In genomic region chrX:3866844-3867457, dm6 we compare ENCODE assay signal across 4 fruit fly cellular contexts.
TF ChIP-seq lines count a peak whose summit lies in the region.

No protein-coding gene starts in this region.

- no peak for TF ChIP-seq CTCF in whole organism, embryonic (GFP tag; optimal IDR thresholded peaks at IDR 0.05; lab: Kevin White, UChicago)

TF ChIP-seq in whole organism, embryonic, 481 proteins besides CTCF, POLR2A, EP300 and RAD21 (continues in another document):
- TF ChIP-seq lola (GFP tag; optimal IDR thresholded peaks at IDR 0.05; lab: Kevin White, UChicago) (no peak), Deaf1 (tag; optimal IDR thresholded peaks at IDR 0.05; lab: Kevin White, UChicago) (no peak), jing (GFP tag; optimal IDR thresholded peaks at IDR 0.05; lab: Kevin White, UChicago) (no peak), CG11696 (GFP tag; IDR thresholded peaks at IDR 0.05; lab: Robert Waterston, UW) (no peak), gfzf (GFP tag; optimal IDR thresholded peaks at IDR 0.05; lab: Kevin White, UChicago) (no peak), CG30403 (GFP tag; optimal IDR thresholded peaks at IDR 0.05; lab: Kevin White, UChicago) (peak; percentile 19), otp (GFP tag; IDR thresholded peaks at IDR 0.05; lab: Robert Waterston, UW) (no peak), gt (GFP tag; IDR thresholded peaks at IDR 0.05; lab: Robert Waterston, UW) (no peak), vvl (GFP tag; IDR thresholded peaks at IDR 0.05; lab: Robert Waterston, UW) (no peak), jumu (GFP tag; optimal IDR thresholded peaks at IDR 0.05; lab: Kevin White, UChicago) (no peak), CG11504 (tag; optimal IDR thresholded peaks at IDR 0.05; lab: Kevin White, UChicago) (peak; percentile 42), dati (GFP tag; IDR thresholded peaks at IDR 0.05; lab: Robert Waterston, UW) (no peak), NK7.1 (GFP tag; optimal IDR thresholded peaks at IDR 0.05; lab: Kevin White, UChicago) (no peak), CG34224 (GFP tag; IDR thresholded peaks at IDR 0.05; lab: Robert Waterston, UW; ENCODE audit: partially characterized antibody) (no peak), en (GFP tag; optimal IDR thresholded peaks at IDR 0.05; lab: Kevin White, UChicago) (no peak), tin (GFP tag; optimal IDR thresholded peaks at IDR 0.05; lab: Kevin White, UChicago) (no peak), NC2α (GFP tag; optimal IDR thresholded peaks at IDR 0.05; lab: Kevin White, UChicago) (no peak), CG10321 (GFP tag; IDR thresholded peaks at IDR 0.05; lab: Robert Waterston, UW) (no peak), row (GFP tag; IDR thresholded peaks at IDR 0.05; lab: Robert Waterston, UW) (peak; percentile 28; the same call in 1 of the 3 replicates), CG2120 (GFP tag; optimal IDR thresholded peaks at IDR 0.05; lab: Kevin White, UChicago) (peak; percentile 5), z (GFP tag; IDR thresholded peaks at IDR 0.05; lab: Robert Waterston, UW) (no peak), CG15073 (GFP tag; optimal IDR thresholded peaks at IDR 0.05; lab: Kevin White, UChicago) (no peak), wdn (GFP tag; IDR thresholded peaks at IDR 0.05; lab: Robert Waterston, UW) (no peak), Chrac-16 (GFP tag; optimal IDR thresholded peaks at IDR 0.05; lab: Kevin White, UChicago) (no peak)

TF ChIP-seq in whole organism, prepupa, 60 proteins besides CTCF, POLR2A, EP300 and RAD21 (continues in another document):
- TF ChIP-seq achi (GFP tag; optimal IDR thresholded peaks at IDR 0.05; lab: Kevin White, UChicago) (peak; percentile 57), OdsH (GFP tag; optimal IDR thresholded peaks at IDR 0.05; lab: Kevin White, UChicago) (peak; percentile 61), dac (GFP tag; optimal IDR thresholded peaks at IDR 0.05; lab: Kevin White, UChicago) (no peak), Blimp-1 (GFP tag; optimal IDR thresholded peaks at IDR 0.05; lab: Kevin White, UChicago) (no peak), Eip93F (GFP tag; optimal IDR thresholded peaks at IDR 0.05; lab: Kevin White, UChicago) (no peak), CG3032 (tag; optimal IDR thresholded peaks at IDR 0.05; lab: Kevin White, UChicago) (peak; percentile 45), lz (GFP tag; optimal IDR thresholded peaks at IDR 0.05; lab: Kevin White, UChicago) (peak; percentile 19), CG11294 (GFP tag; IDR thresholded peaks at IDR 0.05; lab: Robert Waterston, UW) (no peak), Met (GFP tag; optimal IDR thresholded peaks at IDR 0.05; lab: Kevin White, UChicago) (peak; percentile 16), Hr4 (GFP tag; optimal IDR thresholded peaks at IDR 0.05; lab: Kevin White, UChicago) (peak; percentile 55), fkh (GFP tag; optimal IDR thresholded peaks at IDR 0.05; lab: Kevin White, UChicago) (no peak), Eip78C (GFP tag; lab: Kevin White, UChicago) (peak; percentile 83), salr (GFP tag; optimal IDR thresholded peaks at IDR 0.05; lab: Kevin White, UChicago) (peak in 1 of 2 experiments; percentile 15), cyc (GFP tag; optimal IDR thresholded peaks at IDR 0.05; lab: Kevin White, UChicago) (no peak), vri (GFP tag; optimal IDR thresholded peaks at IDR 0.05; lab: Kevin White, UChicago) (no peak), CG11902 (GFP tag; optimal IDR thresholded peaks at IDR 0.05; lab: Kevin White, UChicago) (peak; percentile 28), CG6854 (GFP tag; optimal IDR thresholded peaks at IDR 0.05; lab: Kevin White, UChicago) (no peak), CG4318 (GFP tag; optimal IDR thresholded peaks at IDR 0.05; lab: Kevin White, UChicago) (peak; percentile 37), Ets21C (GFP tag; optimal IDR thresholded peaks at IDR 0.05; lab: Kevin White, UChicago) (no peak), Sox14 (GFP tag; optimal IDR thresholded peaks at IDR 0.05; lab: Kevin White, UChicago) (peak; percentile 51), CG10669 (GFP tag; optimal IDR thresholded peaks at IDR 0.05; lab: Kevin White, UChicago) (peak; percentile 62), CG6808 (GFP tag; optimal IDR thresholded peaks at IDR 0.05; lab: Kevin White, UChicago) (peak; percentile 54), spab (GFP tag; optimal IDR thresholded peaks at IDR 0.05; lab: Kevin White, UChicago) (peak; percentile 43), acj6 (GFP tag; optimal IDR thresholded peaks at IDR 0.05; lab: Kevin White, UChicago) (peak; percentile 49)

TF ChIP-seq in whole organism, pupa, 21 proteins besides CTCF, POLR2A, EP300 and RAD21:
- TF ChIP-seq CG10348 (GFP tag; IDR thresholded peaks at IDR 0.05; lab: Robert Waterston, UW) (no peak), CG8159 (tag; optimal IDR thresholded peaks at IDR 0.05; lab: Kevin White, UChicago) (peak; percentile 76), CG15710 (tag; optimal IDR thresholded peaks at IDR 0.05; lab: Kevin White, UChicago) (peak; percentile 62), Pif1A (GFP tag; optimal IDR thresholded peaks at IDR 0.05; lab: Kevin White, UChicago) (peak; percentile 45), CG9948 (tag; optimal IDR thresholded peaks at IDR 0.05; lab: Kevin White, UChicago) (peak; percentile 43), Pif1B (GFP tag; optimal IDR thresholded peaks at IDR 0.05; lab: Kevin White, UChicago) (peak; percentile 8), CG8301 (tag; optimal IDR thresholded peaks at IDR 0.05; lab: Kevin White, UChicago) (peak; percentile 66), CG34367 (tag; optimal IDR thresholded peaks at IDR 0.05; lab: Kevin White, UChicago) (peak; percentile 55), gl (tag; optimal IDR thresholded peaks at IDR 0.05; lab: Kevin White, UChicago) (no peak), CG14655 (GFP tag; optimal IDR thresholded peaks at IDR 0.05; lab: Kevin White, UChicago) (peak; percentile 68), Ets98B (GFP tag; IDR thresholded peaks at IDR 0.05; lab: Robert Waterston, UW) (no peak), Snoo (tag; optimal IDR thresholded peaks at IDR 0.05; lab: Kevin White, UChicago) (no peak), CG17806 (tag; optimal IDR thresholded peaks at IDR 0.05; lab: Kevin White, UChicago) (peak; percentile 53), D1 (tag; optimal IDR thresholded peaks at IDR 0.05; lab: Kevin White, UChicago) (no peak)

TF ChIP-seq in whole organism, wandering third instar larva, 38 proteins besides CTCF, POLR2A, EP300 and RAD21:
- TF ChIP-seq Mio (GFP tag; optimal IDR thresholded peaks at IDR 0.05; lab: Kevin White, UChicago): no peak
- TF ChIP-seq CrebA (GFP tag; optimal IDR thresholded peaks at IDR 0.05; lab: Kevin White, UChicago; ENCODE audit: borderline replicate concordance): no peak
- peak; percentile 4 for TF ChIP-seq h (GFP tag; optimal IDR thresholded peaks at IDR 0.05; lab: Kevin White, UChicago)
- peak; percentile 17 for TF ChIP-seq fru (GFP tag; optimal IDR thresholded peaks at IDR 0.05; lab: Kevin White, UChicago)
- TF ChIP-seq Abd-B (GFP tag; optimal IDR thresholded peaks at IDR 0.05; lab: Kevin White, UChicago): no peak
- TF ChIP-seq dmrt93B (GFP tag; optimal IDR thresholded peaks at IDR 0.05; lab: Kevin White, UChicago): no peak

Comparison
In these comparisons a context has a peak if more than half of its experiments do, and no peak if none do; other contexts are left out.
1. Of the 7 proteins assayed by ChIP-seq in both whole organism, embryonic and whole organism, prepupa: peak only in whole organism, embryonic: Sox102F; only in whole organism, prepupa: Gug; in both: none; in neither: 5.